Worm (Caenorhabditis elegans) whole organism, L2 larva: ENCODE results near the gene dnj-16.

Source experiments
- R02D3.7 ChIP-seq: fragments of 150-350 bp; optimal IDR thresholded peaks from 2 replicates; lab custom pipeline; 2014; ENCODE audit warnings: missing biosample characterization, missing genetic modification characterization
- egl-27 ChIP-seq: sonication (generic microtip); optimal IDR thresholded peaks from 3 replicates; lab custom pipeline; 2017; ENCODE audit warnings: missing biosample characterization, missing genetic modification reagents, missing genetic modification characterization
- gmeb-1 ChIP-seq: fragments of 150-350 bp; optimal IDR thresholded peaks from 2 replicates; lab custom pipeline; 2014; ENCODE audit warnings: missing biosample characterization, missing genetic modification characterization
- lin-39 ChIP-seq: fragments of 150-350 bp; optimal IDR thresholded peaks from 2 replicates; lab custom pipeline; 2014; ENCODE audit warnings: missing biosample characterization, missing genetic modification reagents, missing genetic modification characterization
- nhr-12 ChIP-seq: fragments of 150-350 bp; optimal IDR thresholded peaks from 2 replicates; lab custom pipeline; 2014; ENCODE audit warnings: missing biosample characterization, missing genetic modification characterization
- nhr-6 ChIP-seq: fragments of 150-350 bp; optimal IDR thresholded peaks from 2 replicates; lab custom pipeline; 2014; ENCODE audit warnings: missing biosample characterization, missing genetic modification characterization
- unc-62 ChIP-seq: fragments of 150-350 bp; optimal IDR thresholded peaks from 2 replicates; lab custom pipeline; 2014; ENCODE audit warnings: missing biosample characterization, missing genetic modification reagents, missing genetic modification characterization

DNA sequence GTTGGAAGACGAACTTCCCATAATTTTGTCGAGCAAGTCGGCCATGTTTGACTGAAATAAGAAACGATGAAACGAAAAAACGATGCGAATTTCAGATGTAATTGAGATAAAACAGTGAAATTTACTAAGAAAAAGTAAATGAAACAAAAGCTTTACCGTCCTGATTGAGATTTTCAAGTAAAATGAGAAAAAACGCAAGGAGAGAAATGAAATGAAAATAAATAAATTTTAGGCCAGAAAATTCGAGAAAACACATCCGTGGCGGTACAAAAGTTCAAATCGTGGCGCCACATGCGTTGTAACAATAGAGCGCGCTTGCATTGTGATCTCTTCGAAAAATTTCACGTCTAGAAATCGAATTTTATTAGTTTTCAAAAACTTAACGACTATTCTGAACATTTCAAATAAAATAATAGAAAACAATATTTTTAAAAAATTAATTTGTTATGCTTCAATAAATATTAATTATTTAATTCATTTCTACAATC is 14.8 kb upstream of the dnj-16 start, which contains the start of the genes hrde-1 and C16C10.13:
- TF ChIP-seq egl-27 (no peak), nhr-6 (tag; lab: Kevin White, UChicago) (no peak), unc-62 (GFP tag; lab: Kevin White, UChicago) (no peak), nhr-12 (no peak), lin-39 (tag; lab: Kevin White, UChicago) (no peak), R02D3.7 (no peak), gmeb-1 (tag; lab: Kevin White, UChicago) (no peak)
